Fruit fly (Drosophila melanogaster) whole organism, prepupa: ENCODE data around the gene CG43049.

Source experiments
- Blimp-1 ChIP-seq: fragments of 200-800 bp; sonication (Bioruptor generic); optimal IDR thresholded peaks from 3 replicates; lab custom pipeline; 2017; ENCODE audit warnings: missing biosample characterization, missing genetic modification characterization, mild to moderate bottlenecking, moderate library complexity, missing genetic modification reagents
- CG11762 ChIP-seq: fragments of 200-800 bp; sonication (Bioruptor generic); optimal IDR thresholded peaks from 3 replicates; lab custom pipeline; 2016; ENCODE audit warnings: missing biosample characterization, missing genetic modification characterization; ENCODE audit not compliant: insufficient read depth
- CG15336 ChIP-seq: fragments of 200-800 bp; sonication (Bioruptor generic); IDR thresholded peaks from 2 replicates; pipeline ENCODE4 v1.3.6; 2022; ENCODE audit warnings: missing biosample characterization, missing genetic modification characterization
- Eip93F ChIP-seq: fragments of 200-800 bp; sonication (Bioruptor generic); optimal IDR thresholded peaks from 2 replicates; lab custom pipeline; 2016; ENCODE audit warnings: missing biosample characterization, mild to moderate bottlenecking, missing genetic modification characterization
- Ets21C ChIP-seq: fragments of 200-800 bp; sonication (Bioruptor generic); optimal IDR thresholded peaks from 3 replicates; lab custom pipeline; 2016; ENCODE audit warnings: missing biosample characterization, missing genetic modification characterization
- Hr39 ChIP-seq: fragments of 200-800 bp; sonication (Bioruptor generic); optimal IDR thresholded peaks from 2 replicates; lab custom pipeline; 2016; ENCODE audit warnings: missing biosample characterization, missing genetic modification characterization
- dsx ChIP-seq: fragments of 200-800 bp; optimal IDR thresholded peaks from 3 replicates; lab custom pipeline; 2019; ENCODE audit warnings: missing biosample characterization, mild to moderate bottlenecking, missing genetic modification characterization, moderate library complexity; ENCODE audit not compliant: poor library complexity, severe bottlenecking
- topi ChIP-seq: fragments of 200-800 bp; sonication (Bioruptor generic); optimal IDR thresholded peaks from 3 replicates; lab custom pipeline; 2016; ENCODE audit warnings: missing biosample characterization, missing genetic modification characterization

- TF ChIP-seq topi (GFP tag; lab: Kevin White, UChicago) (no peak), Hr39 (no peak), Ets21C (GFP tag; lab: Kevin White, UChicago) (no peak), Eip93F (GFP tag; lab: Kevin White, UChicago) (no peak), CG11762 (GFP tag; lab: Kevin White, UChicago) (no peak), Blimp-1 (GFP tag; lab: Kevin White, UChicago) (no peak), dsx (GFP tag; lab: Kevin White, UChicago) (no peak), CG15336 (GFP tag; lab: Robert Waterston, UW) (no peak)
Observed at dm6 chr3L:18917281-18917680, 7.6 kb upstream of the CG43049 start, which contains the start of gene CG6839.
